Worm (Caenorhabditis elegans) whole organism, L1 larva: ENCODE measurements around the gene C29F7.3.
A peak's percentile ranks its signal among the peaks of the same experiment; 100 is the strongest.

ENCODE experiments used
- efl-1 ChIP-seq, 4 experiments: fragments of 150-350 bp; optimal IDR thresholded peaks in 3 of 4; peaks in 1 of 4; 1 replicate in 1 of 4; 2 replicates in 3 of 4; lab custom pipeline; 2014; ENCODE audit warnings: missing biosample characterization in 2 of 4, missing genetic modification characterization in 2 of 4, missing genetic modification reagents in 2 of 4
- nhr-20 ChIP-seq: sonication (generic microtip); optimal IDR thresholded peaks from 2 replicates; lab custom pipeline; 2016; ENCODE audit warnings: mild to moderate bottlenecking, missing genetic modification characterization, missing compliant biosample characterization

The C29F7.3 gene

ce11 chrX:13376185-13376584 is 43.5 kb downstream of the C29F7.3 start:
- TF ChIP-seq nhr-20 (tag; lab: Kevin White, UChicago) = no peak
- TF ChIP-seq efl-1 (optimal IDR thresholded peaks at IDR 0.05; lab: Kevin White, UChicago) = no peak
- peak in 1 of 2 experiments; percentile 62 for TF ChIP-seq efl-1 (GFP tag; optimal IDR thresholded peaks at IDR 0.05 in 1 of 2; lab: Kevin White, UChicago)
- TF ChIP-seq, all 84 proteins: peak for 1
